Worm (Caenorhabditis elegans) whole organism, mixed stage, embryonic: ENCODE results near the gene exc-6.
"Not testable (repeated sequence)": the region's sequence is repeated elsewhere in the genome, so short reads cannot be mapped to it uniquely, and the experiment has no call there.

ENCODE experiments used
- cnd-1 ChIP-seq: fragments of 200-800 bp; sonication (Bioruptor generic); optimal IDR thresholded peaks from 2 replicates; lab custom pipeline; 2018; ENCODE audit warnings: mild to moderate bottlenecking, missing genetic modification characterization, missing compliant biosample characterization
- elt-1 ChIP-seq: sonication (generic microtip); optimal IDR thresholded peaks from 2 replicates; lab custom pipeline; 2017; ENCODE audit warnings: missing genetic modification characterization, mild to moderate bottlenecking, missing compliant biosample characterization, antibody characterized with exemption, moderate library complexity, borderline replicate concordance; ENCODE audit not compliant: insufficient read depth
- elt-3 ChIP-seq: fragments of 150-350 bp; optimal IDR thresholded peaks from 2 replicates; lab custom pipeline; 2014; ENCODE audit warnings: missing biosample characterization, missing genetic modification characterization
- lsy-2 ChIP-seq: fragments of 150-350 bp; optimal IDR thresholded peaks from 2 replicates; lab custom pipeline; 2014; ENCODE audit warnings: missing biosample characterization, missing genetic modification characterization
- mep-1 ChIP-seq: fragments of 150-350 bp; optimal IDR thresholded peaks from 2 replicates; lab custom pipeline; 2017; ENCODE audit warnings: missing biosample characterization, missing genetic modification reagents, missing genetic modification characterization, inconsistent platforms
- nhr-12 ChIP-seq: fragments of 150-350 bp; optimal IDR thresholded peaks from 2 replicates; lab custom pipeline; 2014; ENCODE audit warnings: missing biosample characterization, missing genetic modification characterization
- nhr-237 ChIP-seq: fragments of 150-350 bp; optimal IDR thresholded peaks from 2 replicates; lab custom pipeline; 2014; ENCODE audit warnings: missing biosample characterization, missing genetic modification characterization
- nhr-76 ChIP-seq: sonication (generic microtip); optimal IDR thresholded peaks from 2 replicates; lab custom pipeline; 2017; ENCODE audit warnings: missing biosample characterization, missing genetic modification characterization
- sem-2 ChIP-seq: fragments of 200-800 bp; sonication (Bioruptor generic); optimal IDR thresholded peaks from 2 replicates; lab custom pipeline; 2018; ENCODE audit warnings: mild to moderate bottlenecking, missing genetic modification characterization, missing compliant biosample characterization
- snpc-4 ChIP-seq: fragments of 150-350 bp; optimal IDR thresholded peaks from 2 replicates; lab custom pipeline; 2014; ENCODE audit warnings: missing biosample characterization, missing genetic modification characterization
- unc-39 ChIP-seq: fragments of 150-350 bp; optimal IDR thresholded peaks from 2 replicates; lab custom pipeline; 2014; ENCODE audit warnings: missing biosample characterization, missing genetic modification characterization
- unc-62 ChIP-seq: fragments of 150-350 bp; optimal IDR thresholded peaks from 2 replicates; lab custom pipeline; 2014; ENCODE audit warnings: missing biosample characterization, missing genetic modification reagents, missing genetic modification characterization
- ztf-11 ChIP-seq: fragments of 150-350 bp; optimal IDR thresholded peaks from 2 replicates; lab custom pipeline; 2014; ENCODE audit warnings: missing biosample characterization, missing genetic modification characterization

DNA sequence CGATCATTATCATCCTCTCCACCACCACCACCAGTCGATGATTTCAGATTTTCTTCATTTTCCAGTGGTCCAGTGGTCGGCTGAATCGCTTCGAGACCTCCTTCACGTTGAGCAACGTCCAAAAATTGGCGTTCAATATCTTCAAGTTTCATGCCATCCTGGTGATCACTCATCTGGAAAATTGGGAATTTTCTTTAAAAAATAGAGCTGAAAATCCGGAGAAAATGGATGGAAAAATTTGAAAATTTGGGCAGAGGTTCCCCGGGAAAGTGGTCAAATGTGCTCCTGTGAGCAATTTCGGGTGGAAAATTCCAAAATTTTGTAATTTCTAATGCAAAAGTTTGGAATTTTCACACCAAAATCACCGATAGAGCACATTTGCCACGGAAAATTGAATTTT lies 26.6 kb upstream of the exc-6 start, which contains the start of gene uaf-1:
- not testable (repeated sequence) for TF ChIP-seq ztf-11 (tag; lab: Kevin White, UChicago); unc-39 (tag; lab: Kevin White, UChicago); snpc-4 (tag; lab: Kevin White, UChicago); unc-62 (GFP tag; lab: Kevin White, UChicago); lsy-2 (tag; lab: Kevin White, UChicago); nhr-12 (tag; lab: Kevin White, UChicago); cnd-1; nhr-237 (tag; lab: Kevin White, UChicago); elt-3 (tag; lab: Kevin White, UChicago); mep-1 (tag; lab: Kevin White, UChicago); nhr-76 (tag; lab: Kevin White, UChicago); sem-2 (GFP tag; lab: Kevin White, UChicago); elt-1 (tag; lab: Kevin White, UChicago)
